Worm (Caenorhabditis elegans): ENCODE measurements around the gene msp-55.

The msp-55 gene

ce11 chrIV:5008378-5008777 lies 47.4 kb downstream of the msp-55 start, which contains the start of gene srm-2:
srm-2 (plus strand) TSS chrIV:5008678.
- TF ChIP-seq F33H1.4 (GFP tag; IDR thresholded peaks at IDR 0.05) (no peak), tbp1 (GFP tag; optimal IDR thresholded peaks at IDR 0.05) (no peak), hrde-1 (tag; optimal IDR thresholded peaks at IDR 0.05; ENCODE audit: borderline replicate concordance) (no peak), nfya-1 (tag; optimal IDR thresholded peaks at IDR 0.05; ENCODE audit: borderline replicate concordance, insufficient read depth) (no peak), snpc-3.4 (tag; optimal IDR thresholded peaks at IDR 0.05) (no peak), unc-130 (GFP tag; optimal IDR thresholded peaks at IDR 0.05) (no peak), attf-5 (GFP tag; optimal IDR thresholded peaks at IDR 0.05) (no peak), F52B5.7 (tag; optimal IDR thresholded peaks at IDR 0.05) (no peak), egl-44 (GFP tag; IDR thresholded peaks at IDR 0.05) (no peak), ceh-27 (GFP tag; optimal IDR thresholded peaks at IDR 0.05) (no peak), egrh-3 (GFP tag; IDR thresholded peaks at IDR 0.05) (no peak), ama-1 (optimal IDR thresholded peaks at IDR 0.05) (no peak), ama-1 (GFP tag; optimal IDR thresholded peaks at IDR 0.05) (no peak), athp-1 (tag; optimal IDR thresholded peaks at IDR 0.05) (no peak), F23B12.7 (tag; optimal IDR thresholded peaks at IDR 0.05; ENCODE audit: insufficient read depth) (no peak)

Measured in whole organism, young adult.